Worm (Caenorhabditis elegans) whole organism, L4/young adult: ENCODE data around the gene gck-4.

Experiments used
- W03F9.2 ChIP-seq: fragments of 150-350 bp; optimal IDR thresholded peaks from 2 replicates; lab custom pipeline; 2014; ENCODE audit warnings: missing biosample characterization, missing genetic modification characterization
- dao-5 ChIP-seq: sonication (generic microtip); optimal IDR thresholded peaks from 2 replicates; lab custom pipeline; 2016; ENCODE audit warnings: missing genotype, missing genetic modification characterization, moderate library complexity, missing compliant biosample characterization
- him-1 ChIP-seq: sonication (generic microtip); optimal IDR thresholded peaks from 2 replicates; lab custom pipeline; 2016; ENCODE audit warnings: missing genotype, missing genetic modification reagents, missing genetic modification characterization, missing compliant biosample characterization

- TF ChIP-seq him-1 (tag; lab: Kevin White, UChicago) (no peak), dao-5 (tag; lab: Kevin White, UChicago) (no peak), W03F9.2 (tag; lab: Kevin White, UChicago) (no peak)
Measured at ce11 chrX:13660206-13660605, 16.8 kb upstream of the gck-4 start, which contains the start of gene C04A11.1.
